Fruit fly (Drosophila melanogaster): Measurements from ENCODE around the gene CNMaR.

Gene CNMaR

dm6 chr3L:9674300-9674699 lies 30.4 kb downstream of the CNMaR start:
- no peak for TF ChIP-seq CG8478 (optimal IDR thresholded peaks at IDR 0.05)
- TF ChIP-seq CTCF (optimal IDR thresholded peaks at IDR 0.05), result no peak

dm6 chr3L:9675528-9675963 lies 31.6 kb downstream of the CNMaR start:
- no peak for TF ChIP-seq CTCF (optimal IDR thresholded peaks at IDR 0.05)
- no peak for TF ChIP-seq CG8478 (optimal IDR thresholded peaks at IDR 0.05)

- no peak for TF ChIP-seq CTCF (optimal IDR thresholded peaks at IDR 0.05)
- no peak for TF ChIP-seq CG8478 (optimal IDR thresholded peaks at IDR 0.05)
Measured at dm6 chr3L:9677260-9677659, 33.4 kb downstream of the CNMaR start.

- TF ChIP-seq CG8478 (optimal IDR thresholded peaks at IDR 0.05) (no peak), CTCF (optimal IDR thresholded peaks at IDR 0.05) (no peak)
Measured at dm6 chr3L:9678007-9678497, 34.1 kb downstream of the CNMaR start.

- no peak for TF ChIP-seq CG8478 (optimal IDR thresholded peaks at IDR 0.05)
- TF ChIP-seq CTCF (optimal IDR thresholded peaks at IDR 0.05), result no peak
Measured at dm6 chr3L:9678994-9679393, 35.1 kb downstream of the CNMaR start, which contains the start of the genes fry and CG16717. Gene fry, minus strand, starts transcription at chr3L:9679103. Gene CG16717, plus strand, starts transcription at chr3L:9679201.

dm6 chr3L:9680968-9681367 lies 37.1 kb downstream of the CNMaR start, which contains the start of gene alphaTub67C:
Gene alphaTub67C, plus strand, starts transcription at chr3L:9681268.
- TF ChIP-seq CG8478 (optimal IDR thresholded peaks at IDR 0.05) (no peak), CTCF (optimal IDR thresholded peaks at IDR 0.05) (no peak)

- TF ChIP-seq CTCF (optimal IDR thresholded peaks at IDR 0.05), result no peak
- TF ChIP-seq CG8478 (optimal IDR thresholded peaks at IDR 0.05), result no peak
Measured at dm6 chr3L:9684871-9685270, 41.0 kb downstream of the CNMaR start, which contains the start of gene CG16719. Gene CG16719, plus strand, starts transcription at chr3L:9685171.

dm6 chr3L:9687536-9687935 lies 43.6 kb downstream of the CNMaR start:
- TF ChIP-seq CG8478 (optimal IDR thresholded peaks at IDR 0.05), result no peak
- TF ChIP-seq CTCF (optimal IDR thresholded peaks at IDR 0.05), result no peak

- TF ChIP-seq CG8478 (optimal IDR thresholded peaks at IDR 0.05) (no peak), CTCF (optimal IDR thresholded peaks at IDR 0.05) (no peak)
Measured at dm6 chr3L:9688674-9689073, 44.8 kb downstream of the CNMaR start.

- TF ChIP-seq CTCF (optimal IDR thresholded peaks at IDR 0.05), result no peak
- TF ChIP-seq CG8478 (optimal IDR thresholded peaks at IDR 0.05), result no peak
Measured at dm6 chr3L:9689809-9690208, 45.9 kb downstream of the CNMaR start.

- no peak for TF ChIP-seq CG8478 (optimal IDR thresholded peaks at IDR 0.05)
- no peak for TF ChIP-seq CTCF (optimal IDR thresholded peaks at IDR 0.05)
Measured at dm6 chr3L:9690798-9691475, 47.0 kb downstream of the CNMaR start.

- no peak for TF ChIP-seq CG8478 (optimal IDR thresholded peaks at IDR 0.05)
- TF ChIP-seq CTCF (optimal IDR thresholded peaks at IDR 0.05), result no peak
Measured at dm6 chr3L:9691476-9691826, 47.5 kb downstream of the CNMaR start.

dm6 chr3L:9692234-9692891 lies 48.5 kb downstream of the CNMaR start:
- TF ChIP-seq CG8478 (optimal IDR thresholded peaks at IDR 0.05), result no peak
- no peak for TF ChIP-seq CTCF (optimal IDR thresholded peaks at IDR 0.05)

- TF ChIP-seq CTCF (optimal IDR thresholded peaks at IDR 0.05) (no peak), CG8478 (optimal IDR thresholded peaks at IDR 0.05) (no peak)
Measured at dm6 chr3L:9692892-9693551, 49.1 kb downstream of the CNMaR start.

dm6 chr3L:9693552-9694133 lies 49.7 kb downstream of the CNMaR start:
- no peak for TF ChIP-seq CG8478 (optimal IDR thresholded peaks at IDR 0.05)
- no peak for TF ChIP-seq CTCF (optimal IDR thresholded peaks at IDR 0.05)
